Fruit fly (Drosophila melanogaster) whole organism: ENCODE data around the gene M1BP.

ENCODE experiments used
- CG8478 ChIP-seq: fragments of >200 bp; optimal IDR thresholded peaks from 2 replicates; lab custom pipeline; 2018; ENCODE audit warnings: inconsistent platforms
- Dll ChIP-seq: fragments of >200 bp; optimal IDR thresholded peaks from 2 replicates; lab custom pipeline; 2017
- EcR ChIP-seq, 2 experiments: fragments of >200 bp; optimal IDR thresholded peaks; 2 replicates each; lab custom pipeline; 2017; ENCODE audit warnings: missing biosample characterization in 2 of 2, missing genetic modification characterization in 2 of 2, missing genetic modification reagents in 2 of 2
- pan ChIP-seq: fragments of >200 bp; optimal IDR thresholded peaks from 2 replicates; lab custom pipeline; 2017
- psq ChIP-seq: fragments of >200 bp; optimal IDR thresholded peaks from 2 replicates; lab custom pipeline; 2017
- usp ChIP-seq: fragments of >200 bp; optimal IDR thresholded peaks from 2 replicates; lab custom pipeline; 2017; ENCODE audit warnings: missing biosample characterization, missing genetic modification characterization, mixed read lengths

dm6 chr3R:8701197-8701596 is 30.3 kb downstream of the M1BP start:
- TF ChIP-seq CG8478 (no peak), usp (GFP tag; lab: Kevin White, UChicago) (no peak), psq (lab: Kevin White, UChicago) (no peak), Dll (lab: Kevin White, UChicago) (no peak), pan (lab: Kevin White, UChicago) (no peak), EcR (GFP tag; optimal IDR thresholded peaks at IDR 0.05; lab: Kevin White, UChicago) (no peak)
